Fruit fly (Drosophila melanogaster): ENCODE data around the gene pll.

The pll gene

dm6 chr3R:27270379-27271266 is 17.6 kb upstream of the pll start:
- TF ChIP-seq Lpt (GFP tag; optimal IDR thresholded peaks at IDR 0.05) = peak; percentile 6
- TF ChIP-seq salr (GFP tag; optimal IDR thresholded peaks at IDR 0.05) = no peak
- peak; percentile 27 for TF ChIP-seq CG3919 (GFP tag; optimal IDR thresholded peaks at IDR 0.05)
- TF ChIP-seq topi (GFP tag; optimal IDR thresholded peaks at IDR 0.05) = no peak
- peak; percentile 25 for TF ChIP-seq CG6276 (GFP tag; optimal IDR thresholded peaks at IDR 0.05)
- TF ChIP-seq dsx (GFP tag; optimal IDR thresholded peaks at IDR 0.05; ENCODE audit: poor library complexity, severe bottlenecking) = no peak
- no peak for TF ChIP-seq eg (GFP tag; IDR thresholded peaks at IDR 0.05)
- TF ChIP-seq ss (GFP tag; optimal IDR thresholded peaks at IDR 0.05) = peak; percentile 22 to 44
- TF ChIP-seq CG9139 (GFP tag; optimal IDR thresholded peaks at IDR 0.05) = peak; percentile 8
- TF ChIP-seq CG8119 (GFP tag; IDR thresholded peaks at IDR 0.05) = 0 out of 3 replicates have a peak, but pooled peaks have one; percentile 20
- peak; percentile 54 for TF ChIP-seq Eip78C (GFP tag)
- no peak for TF ChIP-seq CG15336 (GFP tag; IDR thresholded peaks at IDR 0.05)
- TF ChIP-seq CG4318 (GFP tag; optimal IDR thresholded peaks at IDR 0.05) = no peak
- TF ChIP-seq Hr39 (GFP tag; optimal IDR thresholded peaks at IDR 0.05) = no peak
- TF ChIP-seq CG6792 (GFP tag; optimal IDR thresholded peaks at IDR 0.05) = no peak
- no peak for TF ChIP-seq pdm3 (GFP tag; optimal IDR thresholded peaks at IDR 0.05)
- peak; percentile 98 for TF ChIP-seq svp (GFP tag)
- peak; percentile 1 for TF ChIP-seq spab (GFP tag; optimal IDR thresholded peaks at IDR 0.05)
- no peak for TF ChIP-seq CG8319 (GFP tag; optimal IDR thresholded peaks at IDR 0.05)
- peak; percentile 10 for TF ChIP-seq CG6808 (GFP tag; optimal IDR thresholded peaks at IDR 0.05)
- TF ChIP-seq CG6854 (GFP tag; optimal IDR thresholded peaks at IDR 0.05) = peak; percentile 44
- peak; percentile 23 for TF ChIP-seq CG1621 (tag; optimal IDR thresholded peaks at IDR 0.05)

DNA sequence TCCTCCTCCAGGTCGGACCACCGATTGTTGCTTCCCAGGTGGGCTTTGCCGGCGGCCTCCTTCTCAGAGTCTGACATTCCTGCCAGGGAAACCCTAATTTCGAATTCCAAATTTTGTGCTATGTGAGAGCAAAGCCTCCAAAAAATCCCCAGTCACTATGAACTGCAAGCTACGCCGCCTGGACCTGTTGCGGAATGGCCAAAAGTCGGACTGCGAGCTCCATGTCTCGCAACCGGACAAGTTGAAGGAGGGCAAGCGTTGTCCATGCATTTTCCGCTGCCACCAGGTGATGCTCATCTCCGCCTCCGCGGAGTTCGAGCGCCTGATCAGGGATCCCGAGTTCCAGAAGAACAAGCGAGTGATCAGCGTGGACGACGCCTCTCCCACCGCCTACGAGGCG is 12.3 kb upstream of the pll start, which contains the start of the genes CG14262 and CG14260:
TSS of gene CG14262 (minus strand) at position 101 of the 400 bp plus-strand sequence.
TSS of gene CG14260 (plus strand) at position 128 of the 400 bp plus-strand sequence.
- TF ChIP-seq dsx (GFP tag; optimal IDR thresholded peaks at IDR 0.05; ENCODE audit: poor library complexity, severe bottlenecking) (no peak), Ets96B (tag; optimal IDR thresholded peaks at IDR 0.05) (no peak)

DNA sequence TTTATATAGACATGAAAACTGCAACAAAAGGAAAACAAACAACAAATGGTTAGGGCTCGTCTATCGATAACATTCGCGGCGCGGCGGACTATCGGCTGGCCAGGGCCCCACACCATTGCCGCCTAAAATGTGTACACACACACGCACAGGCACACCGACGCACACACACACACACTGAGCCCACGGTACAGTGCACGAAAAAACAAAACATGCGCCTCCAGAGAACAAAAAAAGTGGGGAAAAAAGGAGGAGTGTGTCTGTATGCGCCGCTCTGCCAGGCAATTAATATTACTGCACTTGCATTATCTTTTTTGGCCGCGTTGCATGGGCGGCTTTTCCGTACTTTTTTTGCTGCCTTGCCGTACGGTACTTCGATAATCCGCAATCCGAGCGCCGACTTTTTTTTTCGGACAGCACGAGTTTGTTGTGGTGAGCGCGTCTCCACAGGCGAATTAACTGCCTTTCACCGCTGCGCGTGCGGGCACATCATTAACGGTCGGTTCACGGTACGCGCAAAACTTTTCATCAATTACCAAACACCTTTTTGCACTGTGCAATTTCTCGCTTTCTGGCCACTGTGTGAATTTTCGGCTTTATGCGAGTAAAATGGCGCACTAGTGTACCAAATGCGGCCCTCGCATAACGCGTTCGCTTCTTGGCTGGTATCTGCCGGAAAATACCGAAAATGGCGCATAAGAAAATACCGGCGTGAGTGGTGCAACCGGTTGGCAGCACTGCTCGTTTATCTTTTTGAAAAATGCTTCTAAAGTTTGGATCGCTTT is 10.6 kb upstream of the pll start, which contains the start of gene woc:
TSS of gene woc (minus strand) at position 622 of the 782 bp plus-strand sequence.
- TF ChIP-seq CG6792 (GFP tag; optimal IDR thresholded peaks at IDR 0.05) (peak; percentile 76), CG8632 (GFP tag; optimal IDR thresholded peaks at IDR 0.05) (peak; percentile 73), fd59A (GFP tag; optimal IDR thresholded peaks at IDR 0.05) (peak; percentile 70), CG31627 (GFP tag; optimal IDR thresholded peaks at IDR 0.05) (peak; percentile 83), CG10631 (GFP tag; optimal IDR thresholded peaks at IDR 0.05) (peak; percentile 57), dac (GFP tag; optimal IDR thresholded peaks at IDR 0.05) (peak; percentile 82), ss (GFP tag; optimal IDR thresholded peaks at IDR 0.05) (peak; percentile 90 to 92), Gug (GFP tag; IDR thresholded peaks at IDR 0.05) (peak; percentile 77), Hr38 (GFP tag; optimal IDR thresholded peaks at IDR 0.05) (peak; percentile 4), vri (GFP tag; optimal IDR thresholded peaks at IDR 0.05) (no peak), lz (GFP tag; optimal IDR thresholded peaks at IDR 0.05) (peak; percentile 82), CG6276 (GFP tag; optimal IDR thresholded peaks at IDR 0.05) (peak; percentile 88), Smox (GFP tag; optimal IDR thresholded peaks at IDR 0.05) (no peak), fd85E (GFP tag; optimal IDR thresholded peaks at IDR 0.05) (peak; percentile 42), CG8119 (GFP tag; IDR thresholded peaks at IDR 0.05) (peak; percentile 83), CG32006 (GFP tag; optimal IDR thresholded peaks at IDR 0.05) (peak; percentile 92), topi (GFP tag; optimal IDR thresholded peaks at IDR 0.05) (peak; percentile 80), acj6 (GFP tag; optimal IDR thresholded peaks at IDR 0.05) (peak; percentile 84), Ets21C (GFP tag; optimal IDR thresholded peaks at IDR 0.05) (peak; percentile 27), CG6808 (GFP tag; optimal IDR thresholded peaks at IDR 0.05) (peak; percentile 86), Lpt (GFP tag; optimal IDR thresholded peaks at IDR 0.05) (peak; percentile 77), CG34406 (GFP tag; optimal IDR thresholded peaks at IDR 0.05) (peak; percentile 67), spab (GFP tag; optimal IDR thresholded peaks at IDR 0.05) (peak; percentile 81), Eip93F (GFP tag; optimal IDR thresholded peaks at IDR 0.05) (no peak), CG11902 (GFP tag; optimal IDR thresholded peaks at IDR 0.05) (peak; percentile 65), Sox102F (GFP tag; optimal IDR thresholded peaks at IDR 0.05) (no peak), CG1621 (tag; optimal IDR thresholded peaks at IDR 0.05) (peak; percentile 86), eg (GFP tag; IDR thresholded peaks at IDR 0.05) (peak; percentile 91), pdm3 (GFP tag; optimal IDR thresholded peaks at IDR 0.05) (peak; percentile 50), Sox14 (GFP tag; optimal IDR thresholded peaks at IDR 0.05) (peak; percentile 87), CG3032 (tag; optimal IDR thresholded peaks at IDR 0.05) (peak; percentile 63)

All from whole organism, prepupa.